Worm (Caenorhabditis elegans): ENCODE measurements around the gene math-9.
"Not testable (repeated sequence)": the region's sequence is repeated elsewhere in the genome, so short reads cannot be mapped to it uniquely, and the experiment has no call there.

ce11 chrII:1862334-1862733 lies 28.2 kb downstream of the math-9 start, which contains the start of gene fbxb-98:
- TF ChIP-seq nhr-25 (tag; optimal IDR thresholded peaks at IDR 0.05); nhr-237 (tag; optimal IDR thresholded peaks at IDR 0.05); fkh-10 (GFP tag; optimal IDR thresholded peaks at IDR 0.05); nhr-11 (tag; optimal IDR thresholded peaks at IDR 0.05); jun-1 (tag; optimal IDR thresholded peaks at IDR 0.05); fos-1 (tag; optimal IDR thresholded peaks at IDR 0.05): not testable (repeated sequence)
